Fruit fly (Drosophila melanogaster) whole organism, embryonic: ENCODE measurements around the gene mRpS35.
A peak's percentile ranks its signal among the peaks of the same experiment; 100 is the strongest.

Source experiments
- CG10267 ChIP-seq: fragments of 200-800 bp; sonication (Bioruptor generic); optimal IDR thresholded peaks from 2 replicates; lab custom pipeline; 2018; ENCODE audit warnings: missing biosample characterization, mild to moderate bottlenecking, missing genetic modification characterization, moderate library complexity
- CG10431 ChIP-seq: fragments of 200-800 bp; sonication (Bioruptor generic); optimal IDR thresholded peaks from 3 replicates; lab custom pipeline; 2018; ENCODE audit warnings: missing biosample characterization, mild to moderate bottlenecking, missing genetic modification characterization
- CG11504 ChIP-seq: fragments of 200-800 bp; sonication (Bioruptor generic); optimal IDR thresholded peaks from 3 replicates; lab custom pipeline; 2019; ENCODE audit warnings: missing biosample characterization, mild to moderate bottlenecking, missing genetic modification characterization, moderate library complexity
- CG12071 ChIP-seq: fragments of 200-800 bp; sonication (Bioruptor generic); optimal IDR thresholded peaks from 3 replicates; lab custom pipeline; 2018; ENCODE audit warnings: missing biosample characterization, mild to moderate bottlenecking, missing genetic modification characterization
- CG12299 ChIP-seq: fragments of 200-800 bp; sonication (Bioruptor generic); optimal IDR thresholded peaks from 2 replicates; lab custom pipeline; 2018; ENCODE audit warnings: missing biosample characterization, mild to moderate bottlenecking, missing genetic modification characterization
- CG13894 ChIP-seq: fragments of 200-800 bp; sonication (Bioruptor generic); optimal IDR thresholded peaks from 3 replicates; lab custom pipeline; 2018; ENCODE audit warnings: missing biosample characterization, mild to moderate bottlenecking, missing genetic modification characterization, moderate library complexity
- CG14014 ChIP-seq: fragments of 200-800 bp; sonication (Bioruptor generic); IDR thresholded peaks from 2 replicates; pipeline ENCODE4 v1.3.6; 2022; ENCODE audit warnings: missing biosample characterization, missing genetic modification characterization
- CG14441 ChIP-seq: fragments of 200-800 bp; sonication (Bioruptor generic); IDR thresholded peaks from 2 replicates; pipeline ENCODE4 v1.3.6; 2022; ENCODE audit warnings: missing biosample characterization, missing genetic modification characterization
- CG14710 ChIP-seq: fragments of 200-800 bp; sonication (Bioruptor generic); optimal IDR thresholded peaks from 3 replicates; lab custom pipeline; 2019; ENCODE audit warnings: missing biosample characterization, mild to moderate bottlenecking, missing genetic modification characterization, moderate library complexity
- CG15601 ChIP-seq: fragments of 200-800 bp; sonication (Bioruptor generic); optimal IDR thresholded peaks from 3 replicates; lab custom pipeline; 2019; ENCODE audit warnings: missing biosample characterization, mild to moderate bottlenecking, missing genetic modification characterization, moderate library complexity
- CG1647 ChIP-seq: fragments of 200-800 bp; sonication (Bioruptor generic); optimal IDR thresholded peaks from 3 replicates; lab custom pipeline; 2016; ENCODE audit warnings: missing biosample characterization, missing genetic modification characterization
- CG17385 ChIP-seq: fragments of 200-800 bp; sonication (Bioruptor generic); optimal IDR thresholded peaks from 3 replicates; lab custom pipeline; 2018; ENCODE audit warnings: missing biosample characterization, mild to moderate bottlenecking, missing genetic modification characterization
- CG17568 ChIP-seq: fragments of 200-800 bp; sonication (Bioruptor generic); optimal IDR thresholded peaks from 2 replicates; lab custom pipeline; 2018; ENCODE audit warnings: missing biosample characterization, mild to moderate bottlenecking, missing genetic modification characterization, moderate library complexity
- CG18262 ChIP-seq: fragments of 200-800 bp; optimal IDR thresholded peaks from 3 replicates; lab custom pipeline; 2019; ENCODE audit warnings: missing biosample characterization, mild to moderate bottlenecking, missing genetic modification characterization, moderate library complexity
- CG2116 ChIP-seq: fragments of 200-800 bp; sonication (Bioruptor generic); optimal IDR thresholded peaks from 3 replicates; lab custom pipeline; 2018; ENCODE audit warnings: missing biosample characterization, mild to moderate bottlenecking, missing genetic modification characterization
- CG6272 ChIP-seq: fragments of 200-800 bp; sonication (Bioruptor generic); IDR thresholded peaks from 2 replicates; pipeline ENCODE4 v1.3.6; 2022; ENCODE audit warnings: missing biosample characterization, missing genetic modification characterization
- CG7556 ChIP-seq: fragments of 200-800 bp; sonication (Bioruptor generic); optimal IDR thresholded peaks from 2 replicates; lab custom pipeline; 2017; ENCODE audit warnings: missing biosample characterization, mild to moderate bottlenecking, missing genetic modification characterization
- CG9215 ChIP-seq: fragments of 200-800 bp; sonication (Bioruptor generic); IDR thresholded peaks from 2 replicates; pipeline ENCODE4 v1.3.6; 2022; ENCODE audit warnings: missing biosample characterization, missing genetic modification characterization
- CG9797 ChIP-seq: fragments of 200-800 bp; sonication (Bioruptor generic); optimal IDR thresholded peaks from 3 replicates; lab custom pipeline; 2018; ENCODE audit warnings: missing biosample characterization, mild to moderate bottlenecking, missing genetic modification characterization
- Drgx ChIP-seq: fragments of 200-800 bp; sonication (Bioruptor generic); IDR thresholded peaks from 2 replicates; pipeline ENCODE4 v1.3.6; 2022; ENCODE audit warnings: missing biosample characterization, missing genetic modification characterization
- E2f1 ChIP-seq: fragments of 200-800 bp; sonication (Bioruptor generic); IDR thresholded peaks from 2 replicates; pipeline ENCODE4 v1.3.6; 2022; ENCODE audit warnings: missing biosample characterization, missing genetic modification characterization
- HHEX ChIP-seq: fragments of 200-800 bp; sonication (Bioruptor generic); optimal IDR thresholded peaks from 3 replicates; lab custom pipeline; 2017; ENCODE audit warnings: missing biosample characterization, mild to moderate bottlenecking, missing genetic modification characterization, missing genetic modification reagents
- Jarid2 ChIP-seq: fragments of 200-800 bp; sonication (Bioruptor generic); optimal IDR thresholded peaks from 3 replicates; lab custom pipeline; 2017; ENCODE audit warnings: mild to moderate bottlenecking, missing biosample characterization, missing genetic modification reagents, missing genetic modification characterization
- Optix ChIP-seq: fragments of 200-800 bp; sonication (Bioruptor generic); IDR thresholded peaks from 3 replicates; pipeline ENCODE4 v1.3.6; 2022; ENCODE audit warnings: missing biosample characterization, missing genetic modification characterization
- Pdp1 ChIP-seq, 2 experiments: fragments of 200-800 bp; sonication (Bioruptor generic); optimal IDR thresholded peaks; 3 replicates each; lab custom pipeline; 2016; ENCODE audit warnings: missing biosample characterization in 2 of 2, missing genetic modification characterization in 2 of 2, mild to moderate bottlenecking in 1 of 2, moderate library complexity in 1 of 2
- Sry-β ChIP-seq: fragments of 200-800 bp; sonication (Bioruptor generic); optimal IDR thresholded peaks from 2 replicates; lab custom pipeline; 2018; ENCODE audit warnings: missing biosample characterization, mild to moderate bottlenecking, missing genetic modification characterization, moderate library complexity
- Xbp1 ChIP-seq: fragments of 200-800 bp; sonication (Bioruptor generic); optimal IDR thresholded peaks from 3 replicates; lab custom pipeline; 2016; ENCODE audit warnings: missing biosample characterization, mild to moderate bottlenecking, missing genetic modification characterization
- br ChIP-seq: fragments of >200 bp; optimal IDR thresholded peaks from 2 replicates; lab custom pipeline; 2017
- da ChIP-seq: fragments of 200-800 bp; sonication (Bioruptor generic); optimal IDR thresholded peaks from 2 replicates; lab custom pipeline; 2016; ENCODE audit warnings: missing biosample characterization, missing genetic modification characterization
- dimm ChIP-seq: fragments of 200-800 bp; sonication (Bioruptor generic); IDR thresholded peaks from 2 replicates; pipeline ENCODE4 v1.3.6; 2022; ENCODE audit warnings: missing biosample characterization, missing genetic modification characterization
- dmrt99B ChIP-seq: fragments of 200-800 bp; sonication (Bioruptor generic); optimal IDR thresholded peaks from 2 replicates; lab custom pipeline; 2018; ENCODE audit warnings: missing biosample characterization, mild to moderate bottlenecking, missing genetic modification characterization, moderate library complexity
- esg ChIP-seq: fragments of 200-800 bp; sonication (Bioruptor generic); conservative IDR thresholded peaks from 2 replicates; pipeline ENCODE4 v1.3.6; 2022; ENCODE audit warnings: missing biosample characterization, missing genetic modification characterization
- gce ChIP-seq: fragments of 200-800 bp; sonication (Bioruptor generic); IDR thresholded peaks from 3 replicates; pipeline ENCODE4 v1.3.6; 2022; ENCODE audit warnings: missing biosample characterization, missing genetic modification characterization
- gem ChIP-seq: fragments of 200-800 bp; sonication (Bioruptor generic); optimal IDR thresholded peaks from 2 replicates; lab custom pipeline; 2019; ENCODE audit warnings: missing biosample characterization, mild to moderate bottlenecking, missing genetic modification characterization, moderate library complexity
- h ChIP-seq: fragments of >200 bp; optimal IDR thresholded peaks from 2 replicates; lab custom pipeline; 2017
- nau ChIP-seq: fragments of 200-800 bp; sonication (Bioruptor generic); optimal IDR thresholded peaks from 3 replicates; lab custom pipeline; 2017; ENCODE audit warnings: missing biosample characterization, mild to moderate bottlenecking, missing genetic modification characterization, missing genetic modification reagents
- onecut ChIP-seq: fragments of 200-800 bp; sonication (Bioruptor generic); IDR thresholded peaks from 2 replicates; pipeline ENCODE4 v1.3.6; 2022; ENCODE audit warnings: missing biosample characterization, missing genetic modification characterization
- pan ChIP-seq, 4 experiments: fragments of >200 bp in 3 of 4; fragments of 200-800 bp in 1 of 4; sonication (Bioruptor generic) in 1 of 4; optimal IDR thresholded peaks in 3 of 4; IDR thresholded peaks in 1 of 4; 2 replicates each; pipeline versions ENCODE4 v1.3.6 to Lab custom; 2017 to 2022; ENCODE audit warnings: missing biosample characterization in 2 of 4, missing genetic modification characterization in 2 of 4, mixed read lengths in 1 of 4
- pfk ChIP-seq: fragments of 200-800 bp; sonication (Bioruptor generic); optimal IDR thresholded peaks from 2 replicates; lab custom pipeline; 2018; ENCODE audit warnings: missing biosample characterization, mild to moderate bottlenecking, missing genetic modification characterization, moderate library complexity
- repo ChIP-seq: fragments of 200-800 bp; sonication (Bioruptor generic); optimal IDR thresholded peaks from 2 replicates; lab custom pipeline; 2016; ENCODE audit warnings: missing biosample characterization, missing genetic modification characterization
- rib ChIP-seq: fragments of 200-800 bp; sonication (Bioruptor generic); IDR thresholded peaks from 2 replicates; pipeline ENCODE4 v1.3.6; 2022; ENCODE audit warnings: missing biosample characterization, missing genetic modification characterization
- sd ChIP-seq: fragments of 200-800 bp; sonication (Bioruptor generic); optimal IDR thresholded peaks from 3 replicates; lab custom pipeline; 2018; ENCODE audit warnings: missing biosample characterization, mild to moderate bottlenecking, missing genetic modification characterization, moderate library complexity
- slbo ChIP-seq: fragments of 200-800 bp; sonication (Bioruptor generic); IDR thresholded peaks from 2 replicates; pipeline ENCODE4 v1.3.6; 2022; ENCODE audit warnings: missing biosample characterization, missing genetic modification characterization
- so ChIP-seq: fragments of 200-800 bp; sonication (Bioruptor generic); IDR thresholded peaks from 3 replicates; pipeline ENCODE4 v1.3.6; 2022; ENCODE audit warnings: missing biosample characterization, missing genetic modification characterization
- tgo ChIP-seq: fragments of 200-800 bp; sonication (Bioruptor generic); IDR thresholded peaks from 3 replicates; pipeline ENCODE4 v1.3.6; 2022; ENCODE audit warnings: missing biosample characterization, missing genetic modification characterization
- tll ChIP-seq, 2 experiments: fragments of 200-800 bp in 1 of 2; fragments of >200 bp in 1 of 2; sonication (Bioruptor generic) in 1 of 2; optimal IDR thresholded peaks; 2 replicates each; lab custom pipeline; 2017 to 2019; ENCODE audit warnings: missing biosample characterization in 2 of 2, missing genetic modification characterization in 2 of 2, mild to moderate bottlenecking in 1 of 2, moderate library complexity in 1 of 2
- trem ChIP-seq: fragments of 200-800 bp; optimal IDR thresholded peaks from 3 replicates; lab custom pipeline; 2019; ENCODE audit warnings: missing biosample characterization, mild to moderate bottlenecking, missing genetic modification characterization, moderate library complexity
- vvl ChIP-seq: fragments of 200-800 bp; sonication (Bioruptor generic); IDR thresholded peaks from 2 replicates; pipeline ENCODE4 v1.3.6; 2022; ENCODE audit warnings: missing biosample characterization, missing genetic modification characterization

Gene mRpS35

DNA sequence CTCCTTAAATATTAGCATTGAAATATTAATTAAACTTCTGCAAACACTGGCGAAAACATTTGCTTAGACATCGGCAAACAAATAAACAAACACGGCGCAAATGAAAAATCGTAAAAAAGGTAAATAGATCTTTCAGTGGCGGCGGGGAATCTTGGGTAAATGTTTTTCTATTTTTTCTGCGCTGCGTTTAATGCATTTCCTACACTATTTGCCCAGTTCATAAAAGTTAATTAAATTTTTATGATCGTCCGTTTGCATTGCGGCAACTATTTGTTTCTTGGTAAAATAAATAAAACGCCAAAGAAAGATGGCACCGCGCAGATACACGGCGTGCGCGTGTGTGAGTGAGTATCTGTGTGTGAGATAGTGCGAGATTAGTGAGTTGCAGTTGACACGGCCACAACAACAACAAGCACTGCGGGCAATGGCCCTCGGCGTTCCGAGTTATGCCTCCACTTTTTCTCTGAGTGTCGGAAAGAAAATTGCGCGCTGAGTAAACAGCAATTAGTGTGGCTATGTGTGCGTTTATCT is 17.8 kb downstream of the mRpS35 start (continued):
- no peak for TF ChIP-seq CG9215 (GFP tag; lab: Robert Waterston, UW)
- no peak for TF ChIP-seq tgo
- TF ChIP-seq dimm (GFP tag; lab: Robert Waterston, UW): no peak
- TF ChIP-seq HHEX (GFP tag; lab: Kevin White, UChicago): peak; percentile 46
- TF ChIP-seq h (lab: Kevin White, UChicago): no peak
- TF ChIP-seq CG10267 (tag; lab: Kevin White, UChicago): peak; percentile 21
- peak; percentile 42 for TF ChIP-seq CG17385
- TF ChIP-seq br: no peak
- 0 out of 3 replicates have a peak, but pooled peaks have one; percentile 35 for TF ChIP-seq gce (GFP tag; lab: Robert Waterston, UW)
- TF ChIP-seq E2f1 (GFP tag; lab: Robert Waterston, UW): no peak
- peak; percentile 58; the same call in 1 of the 3 replicates for TF ChIP-seq so (GFP tag; lab: Robert Waterston, UW)
- peak; percentile 47 for TF ChIP-seq repo (GFP tag; lab: Kevin White, UChicago)
- TF ChIP-seq sd (tag; lab: Kevin White, UChicago): peak; percentile 1
- TF ChIP-seq CG17568 (GFP tag; lab: Kevin White, UChicago): peak; percentile 79
- TF ChIP-seq da: no peak
- peak; percentile 64; the same call in 1 of the 2 replicates for TF ChIP-seq rib (GFP tag; lab: Robert Waterston, UW)
- peak; percentile 62 for TF ChIP-seq dmrt99B
- TF ChIP-seq CG9797 (GFP tag; lab: Kevin White, UChicago): peak; percentile 20
- peak; percentile 34 for TF ChIP-seq CG10431 (GFP tag; lab: Kevin White, UChicago)
- peak; percentile 81 for TF ChIP-seq CG15601 (tag; lab: Kevin White, UChicago)
- no peak for TF ChIP-seq pan (optimal IDR thresholded peaks at IDR 0.05; lab: Kevin White, UChicago)
- no peak for TF ChIP-seq pan (GFP tag; optimal IDR thresholded peaks at IDR 0.05 in 1 of 2, IDR thresholded peaks at IDR 0.05 in 1 of 2)
- TF ChIP-seq CG7556 (GFP tag; lab: Kevin White, UChicago): no peak
- TF ChIP-seq Pdp1 (GFP tag; optimal IDR thresholded peaks at IDR 0.05; lab: Kevin White, UChicago): peak in 1 of 2 experiments; percentile 31

DNA sequence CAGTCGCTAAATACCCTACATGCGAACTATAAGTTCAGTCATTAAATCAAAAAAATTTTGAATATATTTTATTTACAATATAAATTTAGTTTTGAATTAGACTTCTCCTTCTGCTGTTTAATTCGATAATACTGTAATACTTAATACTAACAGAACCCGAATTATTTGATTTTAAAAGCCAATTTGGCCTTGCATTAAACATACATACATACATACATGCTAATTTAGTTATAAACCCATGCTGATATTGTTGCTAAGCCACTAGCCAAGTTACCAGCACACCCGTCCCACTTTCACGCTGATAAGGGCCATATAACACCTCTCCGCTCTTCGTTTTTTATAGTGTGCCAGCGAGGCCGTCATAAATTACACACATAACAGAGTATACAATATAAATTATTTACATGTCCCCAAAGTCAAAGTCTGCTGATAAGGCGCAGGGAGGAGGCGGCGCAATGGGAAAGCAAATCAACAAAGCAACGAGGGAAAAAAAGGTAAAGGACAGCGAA is 18.5 kb downstream of the mRpS35 start:
- peak; percentile 6 for TF ChIP-seq CG2116 (GFP tag; lab: Kevin White, UChicago)
- peak; percentile 71 for TF ChIP-seq gem (tag; lab: Kevin White, UChicago)
- TF ChIP-seq Xbp1 (GFP tag; lab: Kevin White, UChicago): peak; percentile 19
- peak; percentile 57 for TF ChIP-seq nau (GFP tag; lab: Kevin White, UChicago)
- no peak for TF ChIP-seq Optix (GFP tag; lab: Robert Waterston, UW)
- TF ChIP-seq CG12299 (tag; lab: Kevin White, UChicago): peak; percentile 62
- TF ChIP-seq pfk (GFP tag; lab: Kevin White, UChicago): peak; percentile 49
- peak; percentile 3 for TF ChIP-seq Sry-β (GFP tag; lab: Kevin White, UChicago)
- 0 out of 2 replicates have a peak, but pooled peaks have one; percentile 8 for TF ChIP-seq esg
- peak; percentile 20; the same call in 1 of the 2 replicates for TF ChIP-seq CG14441
- peak in 1 of 2 experiments; percentile 68 for TF ChIP-seq tll (GFP tag; optimal IDR thresholded peaks at IDR 0.05; lab: Kevin White, UChicago)
- TF ChIP-seq CG14710 (tag; lab: Kevin White, UChicago): peak; percentile 11
- peak; percentile 46 for TF ChIP-seq HHEX (GFP tag; lab: Kevin White, UChicago)
- peak; percentile 68 for TF ChIP-seq CG18262 (tag; lab: Kevin White, UChicago)
- TF ChIP-seq trem (tag; lab: Kevin White, UChicago): peak; percentile 26
- peak; percentile 75 for TF ChIP-seq CG11504 (tag; lab: Kevin White, UChicago)
- TF ChIP-seq onecut (GFP tag; lab: Robert Waterston, UW): peak; percentile 4; the same call in 1 of the 2 replicates
- TF ChIP-seq CG12071 (GFP tag; lab: Kevin White, UChicago): peak; percentile 87
- TF ChIP-seq Jarid2: peak; percentile 25
- TF ChIP-seq CG13894 (tag; lab: Kevin White, UChicago): peak; percentile 61
- peak in 1 of 2 experiments; percentile 83 for TF ChIP-seq Pdp1 (GFP tag; optimal IDR thresholded peaks at IDR 0.05; lab: Kevin White, UChicago)
- no peak for TF ChIP-seq CG6272 (GFP tag; lab: Robert Waterston, UW)
- peak; percentile 22; the same call in 1 of the 2 replicates for TF ChIP-seq slbo (GFP tag; lab: Robert Waterston, UW)
- TF ChIP-seq vvl (GFP tag; lab: Robert Waterston, UW): 0 out of 2 replicates have a peak, but pooled peaks have one; percentile 8
- peak; percentile 70 for TF ChIP-seq Drgx (GFP tag; lab: Robert Waterston, UW)
- TF ChIP-seq CG14014: peak; percentile 38; the same call in 1 of the 2 replicates
- TF ChIP-seq CG1647 (GFP tag; lab: Kevin White, UChicago): peak; percentile 2
